Worm (Caenorhabditis elegans) whole organism, late embryonic: ENCODE data around the gene C17B7.12.

ENCODE experiments used
- ceh-24 ChIP-seq: sonication (generic microtip); optimal IDR thresholded peaks from 2 replicates; lab custom pipeline; 2016; ENCODE audit warnings: mild to moderate bottlenecking, missing genetic modification characterization, missing compliant biosample characterization
- elt-2 ChIP-seq: sonication (generic microtip); optimal IDR thresholded peaks from 2 replicates; lab custom pipeline; 2016; ENCODE audit warnings: missing genetic modification reagents, missing genetic modification characterization, missing compliant biosample characterization
- hlh-8 ChIP-seq: sonication (generic microtip); optimal IDR thresholded peaks from 2 replicates; lab custom pipeline; 2016; ENCODE audit warnings: missing genotype, missing genetic modification characterization, missing compliant biosample characterization
- lim-6 ChIP-seq: sonication (generic microtip); optimal IDR thresholded peaks from 2 replicates; lab custom pipeline; 2016; ENCODE audit warnings: missing genetic modification characterization, missing compliant biosample characterization
- nhr-11 ChIP-seq: fragments of 150-350 bp; optimal IDR thresholded peaks from 2 replicates; lab custom pipeline; 2014; ENCODE audit warnings: missing biosample characterization, missing genetic modification characterization
- pag-3 ChIP-seq: sonication (generic microtip); optimal IDR thresholded peaks from 2 replicates; lab custom pipeline; 2016; ENCODE audit warnings: missing compliant biosample characterization, missing genetic modification characterization, borderline replicate concordance
- unc-3 ChIP-seq, 2 experiments: fragments of 200-800 bp in 1 of 2; sonication (Bioruptor generic) in 1 of 2; sonication (generic microtip) in 1 of 2; conservative IDR thresholded peaks in 1 of 2; optimal IDR thresholded peaks in 1 of 2; 2 replicates each; pipeline versions ENCODE4 v1.3.6 to Lab custom; 2016 to 2022; ENCODE audit warnings: missing compliant biosample characterization in 2 of 2, missing genetic modification characterization in 2 of 2, missing genetic modification reagents in 1 of 2

DNA sequence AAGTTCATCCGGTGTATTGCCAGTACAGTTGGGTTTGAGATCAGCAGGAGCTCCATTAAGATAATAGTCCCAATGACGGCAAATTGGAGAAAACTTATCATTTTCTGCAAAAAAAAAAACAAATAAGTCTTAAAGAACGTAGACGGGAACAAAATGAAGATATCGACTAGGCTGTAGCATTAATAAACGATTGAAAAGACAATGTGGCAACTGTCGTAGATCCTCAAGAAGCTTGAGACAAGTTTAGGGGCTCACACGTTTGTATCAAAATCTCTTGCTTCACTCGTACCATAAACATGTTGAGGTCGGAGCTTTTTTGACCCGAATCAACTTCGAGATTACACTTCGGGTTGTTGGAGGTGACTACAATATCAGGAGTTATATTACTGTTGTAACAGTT lies 33.0 kb upstream of the C17B7.12 start, which contains the start of gene F35F10.14:
- TF ChIP-seq ceh-24 (tag; lab: Kevin White, UChicago) = no peak
- no peak for TF ChIP-seq hlh-8 (tag; lab: Kevin White, UChicago)
- TF ChIP-seq pag-3 = no peak
- no peak for TF ChIP-seq unc-3 (GFP tag; conservative IDR thresholded peaks at IDR 0.05; lab: Robert Waterston, UW)
- no peak for TF ChIP-seq unc-3 (tag; optimal IDR thresholded peaks at IDR 0.05; lab: Kevin White, UChicago)
- TF ChIP-seq nhr-11 (tag; lab: Kevin White, UChicago) = no peak
- TF ChIP-seq lim-6 (tag; lab: Kevin White, UChicago) = no peak
- TF ChIP-seq elt-2 (tag; lab: Kevin White, UChicago) = no peak
